Worm (Caenorhabditis elegans): ENCODE results near the gene F22E5.13.

DNA sequence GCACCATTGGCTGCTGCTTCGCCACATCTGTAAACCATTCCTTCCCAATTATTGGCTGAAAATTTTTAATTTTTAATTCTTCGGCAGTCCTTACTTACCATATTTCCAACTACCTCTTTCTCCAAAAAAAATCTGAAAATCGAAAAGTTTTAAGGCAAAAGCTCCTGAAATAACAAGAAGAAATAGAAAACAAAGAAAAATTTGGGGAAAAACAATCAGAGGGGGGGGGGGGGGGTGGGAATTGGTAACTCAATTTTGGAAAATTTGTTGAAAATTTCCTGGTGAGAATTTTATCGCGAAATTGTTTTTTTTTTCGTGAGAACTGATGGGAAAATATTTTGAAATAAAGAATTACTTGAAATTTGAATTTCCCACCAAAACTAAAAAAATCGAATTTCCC, 43.0 kb upstream of the F22E5.13 start, which contains the start of gene set-11:
- TF ChIP-seq dao-5 (tag; optimal IDR thresholded peaks at IDR 0.05), result no peak
- no peak for TF ChIP-seq him-1 (tag; optimal IDR thresholded peaks at IDR 0.05)
- no peak for TF ChIP-seq W03F9.2 (tag; optimal IDR thresholded peaks at IDR 0.05)
